Worm (Caenorhabditis elegans): ENCODE measurements around the gene K07H8.12.

- TF ChIP-seq pha-4 (tag; optimal IDR thresholded peaks at IDR 0.05) = no peak
- no peak for TF ChIP-seq pqm-1 (tag; optimal IDR thresholded peaks at IDR 0.05)
- TF ChIP-seq ceh-14 (tag; optimal IDR thresholded peaks at IDR 0.05) = no peak
- TF ChIP-seq unc-86 (tag; optimal IDR thresholded peaks at IDR 0.05) = no peak
- no peak for TF ChIP-seq nhr-11 (tag; optimal IDR thresholded peaks at IDR 0.05)
Measured at ce11 chrIV:8307408-8307807, 30.9 kb upstream of the K07H8.12 start.

Measured in whole organism, late embryonic.